Worm (Caenorhabditis elegans): Measurements from ENCODE around the gene D1005.6.

DNA sequence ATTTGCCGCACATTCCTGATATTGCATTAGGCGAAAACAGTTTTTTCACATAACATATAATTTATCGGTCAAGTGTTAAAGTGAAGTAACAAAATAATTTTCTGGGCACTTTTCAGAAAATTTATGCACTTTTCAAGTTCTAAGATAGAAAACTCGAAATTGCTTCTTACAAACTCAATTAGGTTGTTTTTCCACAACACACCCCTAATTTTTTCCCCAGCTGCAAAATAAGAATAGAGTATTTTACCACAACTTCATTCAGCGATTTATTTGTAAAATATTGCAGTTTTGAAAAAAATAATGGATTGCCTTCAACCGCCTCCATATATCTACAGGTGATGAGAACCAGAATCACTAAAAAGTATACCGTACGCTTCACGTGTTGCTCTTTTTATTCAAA lies 51.8 kb downstream of the D1005.6 start, which contains the start of gene srh-19:
- TF ChIP-seq unc-62 (GFP tag; optimal IDR thresholded peaks at IDR 0.05) (no peak), C17E4.6 (GFP tag; IDR thresholded peaks at IDR 0.05) (no peak), nhr-90 (tag; optimal IDR thresholded peaks at IDR 0.05) (no peak), lin-26 (GFP tag; IDR thresholded peaks at IDR 0.05) (no peak), fkh-3 (tag; optimal IDR thresholded peaks at IDR 0.05) (no peak), B0336.3 (GFP tag; IDR thresholded peaks at IDR 0.05) (no peak), B0261.1 (tag; optimal IDR thresholded peaks at IDR 0.05) (no peak), mxl-1 (tag; optimal IDR thresholded peaks at IDR 0.05) (no peak), ceh-27 (GFP tag; optimal IDR thresholded peaks at IDR 0.05) (no peak), ets-4 (GFP tag; optimal IDR thresholded peaks at IDR 0.05) (no peak), mel-28 (tag; optimal IDR thresholded peaks at IDR 0.05; ENCODE audit: borderline replicate concordance) (no peak)
